Fruit fly (Drosophila melanogaster): Measurements from ENCODE around the gene Blos3.

DNA sequence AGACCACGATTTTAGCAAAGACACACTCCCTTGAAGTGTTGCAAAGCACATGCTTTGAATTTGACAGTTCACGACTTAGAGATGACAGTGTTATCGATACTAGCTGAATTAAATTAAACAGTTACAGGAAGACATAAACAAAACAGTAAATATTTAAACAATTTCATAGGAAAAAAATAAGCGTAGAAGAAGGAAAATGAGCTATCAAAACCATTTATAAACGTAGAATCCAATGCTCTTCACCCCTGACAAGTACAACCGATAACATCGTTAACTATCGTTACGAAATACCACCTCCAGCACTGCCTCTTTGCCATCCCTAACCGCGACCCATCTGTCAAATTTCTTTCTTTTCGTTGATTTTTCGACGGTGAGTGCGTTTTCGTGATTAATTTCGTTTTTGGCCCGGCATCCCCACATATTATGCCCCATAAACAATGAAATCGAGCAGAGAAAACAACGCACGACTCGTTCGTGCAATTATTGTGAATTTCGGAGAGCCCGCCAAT lies 28.8 kb downstream of the Blos3 start, which contains the start of gene RpL26:
- TF ChIP-seq CG5204 (GFP tag; optimal IDR thresholded peaks at IDR 0.05) (no peak), bab1 (GFP tag; optimal IDR thresholded peaks at IDR 0.05) (peak; percentile 78), Crg-1 (GFP tag; optimal IDR thresholded peaks at IDR 0.05) (peak; percentile 87), cnc (optimal IDR thresholded peaks at IDR 0.05) (no peak), CG11617 (GFP tag; optimal IDR thresholded peaks at IDR 0.05) (peak; percentile 86), Mnt (GFP tag; optimal IDR thresholded peaks at IDR 0.05) (peak; percentile 83), kay (GFP tag; ENCODE audit: borderline replicate concordance) (no peak), ovo (GFP tag; optimal IDR thresholded peaks at IDR 0.05) (peak; percentile 81), Clk (GFP tag; optimal IDR thresholded peaks at IDR 0.05) (peak; percentile 61), CG12768 (GFP tag; optimal IDR thresholded peaks at IDR 0.05) (peak; percentile 59), CG1620 (GFP tag; optimal IDR thresholded peaks at IDR 0.05) (peak; percentile 93), CG33017 (tag; optimal IDR thresholded peaks at IDR 0.05) (peak; percentile 62), CG7101 (tag; optimal IDR thresholded peaks at IDR 0.05) (peak; percentile 84), toe (GFP tag; optimal IDR thresholded peaks at IDR 0.05) (peak; percentile 94)

All from whole organism, adult.